Worm (Caenorhabditis elegans) whole organism, L3 larva: ENCODE measurements around the gene F46C3.2.
A peak's percentile ranks its signal among the peaks of the same experiment; 100 is the strongest.

ENCODE experiments used
- R02D3.7 ChIP-seq: fragments of 150-350 bp; optimal IDR thresholded peaks from 2 replicates; lab custom pipeline; 2014; ENCODE audit warnings: missing biosample characterization, missing genetic modification characterization
- ZK546.5 ChIP-seq: sonication (generic microtip); optimal IDR thresholded peaks from 2 replicates; lab custom pipeline; 2017; ENCODE audit warnings: missing biosample characterization, missing genetic modification characterization
- aly-2 ChIP-seq: fragments of 150-350 bp; optimal IDR thresholded peaks from 2 replicates; lab custom pipeline; 2014; ENCODE audit warnings: missing biosample characterization, missing genetic modification characterization
- ama-1 ChIP-seq: fragments of 150-350 bp; optimal IDR thresholded peaks from 2 replicates; lab custom pipeline; 2018
- ceh-16 ChIP-seq: sonication (generic microtip); optimal IDR thresholded peaks from 2 replicates; lab custom pipeline; 2017; ENCODE audit warnings: missing biosample characterization, missing genetic modification characterization
- ceh-28 ChIP-seq: fragments of 150-350 bp; optimal IDR thresholded peaks from 2 replicates; lab custom pipeline; 2014; ENCODE audit warnings: missing biosample characterization, missing genetic modification reagents, missing genetic modification characterization
- ceh-9 ChIP-seq: sonication (generic microtip); optimal IDR thresholded peaks from 2 replicates; lab custom pipeline; 2018; ENCODE audit warnings: missing biosample characterization, missing genetic modification characterization
- daf-12 ChIP-seq: fragments of 150-350 bp; optimal IDR thresholded peaks from 2 replicates; lab custom pipeline; 2014; ENCODE audit warnings: missing biosample characterization, missing genetic modification reagents, missing genetic modification characterization
- egl-27 ChIP-seq: sonication (generic microtip); optimal IDR thresholded peaks from 4 replicates; lab custom pipeline; 2017; ENCODE audit warnings: missing biosample characterization, missing genetic modification reagents, missing genetic modification characterization
- egl-5 ChIP-seq: fragments of 150-350 bp; optimal IDR thresholded peaks from 2 replicates; lab custom pipeline; 2017; ENCODE audit warnings: missing biosample characterization, missing genetic modification reagents, missing genetic modification characterization, inconsistent platforms
- elt-1 ChIP-seq: fragments of 150-350 bp; optimal IDR thresholded peaks from 2 replicates; lab custom pipeline; 2014; ENCODE audit warnings: missing biosample characterization, missing genetic modification characterization
- elt-2 ChIP-seq: sonication (generic microtip); optimal IDR thresholded peaks from 2 replicates; lab custom pipeline; 2016; ENCODE audit warnings: missing genetic modification reagents, mild to moderate bottlenecking, missing genetic modification characterization, missing compliant biosample characterization
- elt-3 ChIP-seq, 3 experiments: fragments of 150-350 bp in 1 of 3; sonication (generic microtip) in 2 of 3; optimal IDR thresholded peaks; 2 replicates in 2 of 3; 4 replicates in 1 of 3; lab custom pipeline; 2014 to 2017; ENCODE audit warnings: missing biosample characterization in 3 of 3, missing genetic modification characterization in 3 of 3
- eor-1 ChIP-seq, 2 experiments: fragments of 150-350 bp; optimal IDR thresholded peaks; 2 replicates each; lab custom pipeline; 2014 to 2018; ENCODE audit warnings: missing biosample characterization in 2 of 2, missing genetic modification characterization in 2 of 2
- fkh-2 ChIP-seq: fragments of 150-350 bp; optimal IDR thresholded peaks from 2 replicates; lab custom pipeline; 2014; ENCODE audit warnings: missing biosample characterization, missing genetic modification reagents, missing genetic modification characterization
- fos-1 ChIP-seq: fragments of 150-350 bp; optimal IDR thresholded peaks from 2 replicates; lab custom pipeline; 2014; ENCODE audit warnings: missing biosample characterization, missing genetic modification characterization
- hmg-11 ChIP-seq: sonication (generic microtip); optimal IDR thresholded peaks from 2 replicates; lab custom pipeline; 2016; ENCODE audit warnings: missing genetic modification characterization, missing compliant biosample characterization
- jun-1 ChIP-seq: fragments of 150-350 bp; optimal IDR thresholded peaks from 2 replicates; lab custom pipeline; 2014; ENCODE audit warnings: missing biosample characterization, missing genetic modification reagents, missing genetic modification characterization
- lin-39 ChIP-seq: fragments of 150-350 bp; optimal IDR thresholded peaks from 2 replicates; lab custom pipeline; 2018; ENCODE audit warnings: missing biosample characterization, missing genetic modification reagents, missing genetic modification characterization
- lsy-12 ChIP-seq: sonication (generic microtip); optimal IDR thresholded peaks from 2 replicates; lab custom pipeline; 2016; ENCODE audit warnings: mild to moderate bottlenecking, missing genetic modification characterization, missing compliant biosample characterization
- mdl-1 ChIP-seq: fragments of 150-350 bp; optimal IDR thresholded peaks from 2 replicates; lab custom pipeline; 2014; ENCODE audit warnings: missing biosample characterization, missing genetic modification characterization
- mml-1 ChIP-seq: fragments of 150-350 bp; sonication (generic microtip); optimal IDR thresholded peaks from 3 replicates; lab custom pipeline; 2014; ENCODE audit warnings: missing biosample characterization, missing genetic modification characterization
- nfya-1 ChIP-seq: sonication (generic microtip); optimal IDR thresholded peaks from 2 replicates; lab custom pipeline; 2017; ENCODE audit warnings: missing genetic modification characterization, mild to moderate bottlenecking, missing compliant biosample characterization, antibody characterized with exemption, moderate library complexity; ENCODE audit not compliant: insufficient read depth
- nhr-11 ChIP-seq: fragments of 150-350 bp; optimal IDR thresholded peaks from 2 replicates; lab custom pipeline; 2014; ENCODE audit warnings: missing biosample characterization, missing genetic modification characterization
- nhr-12 ChIP-seq: fragments of 150-350 bp; optimal IDR thresholded peaks from 2 replicates; lab custom pipeline; 2014; ENCODE audit warnings: missing biosample characterization, missing genetic modification characterization
- nhr-23 ChIP-seq: fragments of 150-350 bp; optimal IDR thresholded peaks from 2 replicates; lab custom pipeline; 2014; ENCODE audit warnings: missing biosample characterization, missing genetic modification reagents, missing genetic modification characterization
- nhr-237 ChIP-seq: fragments of 150-350 bp; optimal IDR thresholded peaks from 2 replicates; lab custom pipeline; 2014; ENCODE audit warnings: missing biosample characterization, missing genetic modification characterization
- nhr-25 ChIP-seq: sonication (generic microtip); optimal IDR thresholded peaks from 2 replicates; lab custom pipeline; 2017; ENCODE audit warnings: missing biosample characterization, missing genetic modification characterization
- nhr-43 ChIP-seq: sonication (generic microtip); optimal IDR thresholded peaks from 2 replicates; lab custom pipeline; 2016; ENCODE audit warnings: mild to moderate bottlenecking, missing genetic modification characterization, missing compliant biosample characterization; ENCODE audit not compliant: poor library complexity, severe bottlenecking
- nhr-67 ChIP-seq: fragments of 150-350 bp; optimal IDR thresholded peaks from 2 replicates; lab custom pipeline; 2014; ENCODE audit warnings: missing biosample characterization, missing genetic modification characterization
- nhr-76 ChIP-seq: fragments of 150-350 bp; sonication (generic microtip); optimal IDR thresholded peaks from 5 replicates; lab custom pipeline; 2014; ENCODE audit warnings: missing biosample characterization, missing genetic modification characterization
- nhr-77 ChIP-seq: fragments of 150-350 bp; optimal IDR thresholded peaks from 2 replicates; lab custom pipeline; 2014; ENCODE audit warnings: missing biosample characterization, missing genetic modification characterization
- pha-4 ChIP-seq: fragments of 150-350 bp; optimal IDR thresholded peaks from 2 replicates; lab custom pipeline; 2014; ENCODE audit warnings: missing biosample characterization, missing genetic modification reagents, missing genetic modification characterization
- pqm-1 ChIP-seq: fragments of 150-350 bp; optimal IDR thresholded peaks from 2 replicates; lab custom pipeline; 2017; ENCODE audit warnings: missing biosample characterization, missing genetic modification characterization, inconsistent platforms
- sea-2 ChIP-seq: fragments of 150-350 bp; sonication (generic microtip); optimal IDR thresholded peaks from 4 replicates; lab custom pipeline; 2014; ENCODE audit warnings: missing biosample characterization, missing genetic modification reagents, missing genetic modification characterization
- snpc-4 ChIP-seq: fragments of 150-350 bp; optimal IDR thresholded peaks from 2 replicates; lab custom pipeline; 2014; ENCODE audit warnings: missing biosample characterization, missing genetic modification characterization
- tbx-2 ChIP-seq: sonication (generic microtip); optimal IDR thresholded peaks from 2 replicates; lab custom pipeline; 2016; ENCODE audit warnings: mild to moderate bottlenecking, missing genetic modification characterization, missing compliant biosample characterization
- unc-62 ChIP-seq: fragments of 150-350 bp; sonication (generic microtip); optimal IDR thresholded peaks from 4 replicates; lab custom pipeline; 2014; ENCODE audit warnings: missing biosample characterization, missing genetic modification reagents, missing genetic modification characterization
- zag-1 ChIP-seq: fragments of 150-350 bp; optimal IDR thresholded peaks from 2 replicates; lab custom pipeline; 2014; ENCODE audit warnings: missing biosample characterization, missing genetic modification characterization
- ztf-4 ChIP-seq: fragments of 150-350 bp; optimal IDR thresholded peaks from 2 replicates; lab custom pipeline; 2014; ENCODE audit warnings: missing biosample characterization, missing genetic modification characterization

F46C3.2 gene

DNA sequence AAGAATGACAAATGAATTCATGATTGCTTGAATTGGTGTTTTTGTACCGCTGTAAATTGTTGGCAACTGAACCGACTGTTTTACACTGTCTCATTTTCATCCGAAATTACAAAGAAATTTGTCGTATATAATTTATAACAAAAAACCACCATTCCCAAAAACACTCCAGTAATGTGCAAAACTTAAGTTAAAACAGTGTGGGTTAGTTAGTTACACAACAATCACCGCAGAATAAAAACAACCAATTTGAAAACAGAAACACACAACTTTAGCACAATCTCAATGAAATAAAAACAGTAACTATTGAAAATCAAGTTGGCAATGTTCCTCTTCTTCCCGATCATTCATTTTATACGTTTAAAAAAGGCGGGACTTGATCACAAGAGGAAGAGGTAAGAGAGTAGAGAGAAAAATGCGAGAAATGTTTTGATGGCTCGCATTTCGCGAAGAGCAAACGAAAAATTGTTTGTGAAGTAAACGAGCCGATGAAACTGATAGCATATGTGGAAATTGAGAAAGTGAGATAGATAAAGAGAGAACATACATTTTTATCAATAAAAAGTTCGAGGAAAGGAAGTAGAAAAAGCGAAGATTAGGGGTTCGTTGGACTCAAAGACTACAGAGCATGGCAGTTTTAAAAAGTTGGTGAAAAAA lies 10.8 kb downstream of the F46C3.2 start, which contains the start of gene F08B12.4:
Gene F08B12.4, minus strand, starts transcription at position 51 of the 654 bp plus-strand sequence.
- TF ChIP-seq unc-62 (GFP tag; lab: Kevin White, UChicago): no peak
- no peak for TF ChIP-seq ceh-16 (tag; lab: Kevin White, UChicago)
- peak; percentile 29 for TF ChIP-seq ceh-28
- TF ChIP-seq fkh-2: no peak
- no peak for TF ChIP-seq snpc-4
- TF ChIP-seq eor-1 (tag; optimal IDR thresholded peaks at IDR 0.05; lab: Kevin White, UChicago): no peak
- no peak for TF ChIP-seq aly-2 (tag; lab: Kevin White, UChicago)
- no peak for TF ChIP-seq nhr-12 (tag; lab: Kevin White, UChicago)
- TF ChIP-seq daf-12: no peak
- TF ChIP-seq ztf-4 (tag; lab: Kevin White, UChicago): no peak
- peak; percentile 37 for TF ChIP-seq pqm-1 (tag; lab: Kevin White, UChicago)
- TF ChIP-seq elt-2 (tag; lab: Kevin White, UChicago): peak; percentile 94
- no peak for TF ChIP-seq nhr-11 (tag; lab: Kevin White, UChicago)
- peak; percentile 87 for TF ChIP-seq pha-4 (tag; lab: Kevin White, UChicago)
- no peak for TF ChIP-seq tbx-2 (tag; lab: Kevin White, UChicago)
- TF ChIP-seq sea-2 (GFP tag; lab: Kevin White, UChicago): no peak
- TF ChIP-seq ama-1: peak; percentile 39
- TF ChIP-seq egl-27: no peak
- TF ChIP-seq zag-1 (tag; lab: Kevin White, UChicago): no peak
- peak; percentile 17 for TF ChIP-seq jun-1 (tag; lab: Kevin White, UChicago)
- no peak for TF ChIP-seq ceh-9 (tag; lab: Kevin White, UChicago)
- no peak for TF ChIP-seq nhr-77 (tag; lab: Kevin White, UChicago)
- TF ChIP-seq mdl-1: no peak
- TF ChIP-seq nhr-25: no peak
- no peak for TF ChIP-seq hmg-11
- no peak for TF ChIP-seq lsy-12
- no peak for TF ChIP-seq elt-3 (tag; optimal IDR thresholded peaks at IDR 0.05; lab: Kevin White, UChicago)
- no peak for TF ChIP-seq fos-1 (tag; lab: Kevin White, UChicago)
- peak; percentile 1 for TF ChIP-seq nfya-1
- no peak for TF ChIP-seq nhr-43 (tag; lab: Kevin White, UChicago)
- no peak for TF ChIP-seq nhr-237 (tag; lab: Kevin White, UChicago)
- no peak for TF ChIP-seq nhr-67 (tag; lab: Kevin White, UChicago)
- no peak for TF ChIP-seq mml-1
- TF ChIP-seq R02D3.7 (tag; lab: Kevin White, UChicago): no peak
- TF ChIP-seq nhr-23 (tag; lab: Kevin White, UChicago): no peak
- no peak for TF ChIP-seq elt-1 (tag; lab: Kevin White, UChicago)

DNA sequence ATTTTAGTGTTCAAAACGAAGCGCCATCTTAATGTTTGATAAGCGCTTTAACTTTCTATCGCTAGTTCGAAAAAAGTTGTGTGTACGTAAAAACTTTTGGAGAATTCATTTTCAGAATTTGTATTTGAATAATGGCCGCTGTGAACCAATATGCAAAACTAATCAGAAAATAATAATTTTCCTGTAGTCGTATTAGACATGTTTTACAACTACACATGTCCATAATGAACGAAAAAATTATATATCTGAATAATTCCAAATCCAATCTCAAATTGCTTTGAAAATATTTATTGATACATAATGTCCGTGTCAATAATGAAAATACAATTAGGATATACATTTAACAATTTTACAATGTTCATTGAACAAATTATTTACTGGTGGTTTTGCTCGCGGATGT lies 11.8 kb downstream of the F46C3.2 start:
- peak; percentile 20 for TF ChIP-seq elt-2 (tag; lab: Kevin White, UChicago)
- TF ChIP-seq ama-1: peak; percentile 44
- no peak for TF ChIP-seq fkh-2

DNA sequence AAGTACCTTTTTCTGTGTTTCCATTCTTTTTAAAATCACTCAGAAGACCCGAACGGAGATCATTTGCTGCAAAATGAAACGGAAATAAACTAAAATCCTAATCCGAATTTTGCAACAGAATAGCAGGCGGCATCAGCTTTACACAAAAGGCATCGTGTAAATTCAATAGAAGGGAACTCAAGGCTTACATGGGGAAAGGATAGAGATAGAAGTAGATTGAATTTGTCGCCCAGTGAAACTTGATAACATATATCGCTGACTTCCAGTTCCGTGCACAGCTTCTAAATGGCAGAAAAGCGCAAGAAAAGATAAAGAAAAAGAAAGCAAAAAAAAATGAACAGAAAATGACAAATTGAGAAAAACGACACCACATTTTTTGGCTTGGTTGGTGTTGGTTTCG lies 12.7 kb downstream of the F46C3.2 start, which contains the start of gene slo-2:
Gene slo-2, minus strand, starts transcription at position 24 of the 400 bp plus-strand sequence.
- TF ChIP-seq ZK546.5 (tag; lab: Kevin White, UChicago) (no peak), nhr-67 (tag; lab: Kevin White, UChicago) (no peak), nhr-43 (tag; lab: Kevin White, UChicago) (no peak), ceh-28 (no peak), egl-5 (no peak), lin-39 (tag; lab: Kevin White, UChicago) (peak; percentile 21), nhr-76 (tag; lab: Kevin White, UChicago) (no peak), ztf-4 (tag; lab: Kevin White, UChicago) (no peak)
